Fruit fly (Drosophila melanogaster): ENCODE data around the gene CG3437.

CG3437 gene

dm6 chr3L:9432810-9433587 is 24.5 kb downstream of the CG3437 start:
- no peak for TF ChIP-seq Mnt (GFP tag; optimal IDR thresholded peaks at IDR 0.05)
- TF ChIP-seq Crg-1 (GFP tag; optimal IDR thresholded peaks at IDR 0.05): peak; percentile 11
- peak; percentile 25 for TF ChIP-seq cic (GFP tag; optimal IDR thresholded peaks at IDR 0.05)

- TF ChIP-seq cic (GFP tag; optimal IDR thresholded peaks at IDR 0.05) (no peak), CG14711 (tag; optimal IDR thresholded peaks at IDR 0.05) (no peak), CG7045 (GFP tag; optimal IDR thresholded peaks at IDR 0.05) (no peak), CG5204 (GFP tag; optimal IDR thresholded peaks at IDR 0.05) (no peak), toe (GFP tag; optimal IDR thresholded peaks at IDR 0.05) (no peak), Crg-1 (GFP tag; optimal IDR thresholded peaks at IDR 0.05) (no peak), pad (GFP tag; optimal IDR thresholded peaks at IDR 0.05) (no peak), CG12768 (GFP tag; optimal IDR thresholded peaks at IDR 0.05) (no peak), Mnt (GFP tag; optimal IDR thresholded peaks at IDR 0.05) (no peak), tj (GFP tag; optimal IDR thresholded peaks at IDR 0.05) (no peak), ovo (GFP tag; optimal IDR thresholded peaks at IDR 0.05) (no peak), Hr96 (GFP tag; optimal IDR thresholded peaks at IDR 0.05) (no peak), CG11617 (GFP tag; optimal IDR thresholded peaks at IDR 0.05) (no peak), cnc (optimal IDR thresholded peaks at IDR 0.05) (no peak), kay (GFP tag; ENCODE audit: borderline replicate concordance) (no peak), bab1 (GFP tag; optimal IDR thresholded peaks at IDR 0.05) (no peak), CG7101 (tag; optimal IDR thresholded peaks at IDR 0.05) (no peak), CG33017 (tag; optimal IDR thresholded peaks at IDR 0.05) (no peak), Clk (GFP tag; optimal IDR thresholded peaks at IDR 0.05) (no peak)
Observed at dm6 chr3L:9431848-9432623, 25.4 kb downstream of the CG3437 start.

- TF ChIP-seq CG1620 (GFP tag; optimal IDR thresholded peaks at IDR 0.05): no peak
- peak; percentile 34 for TF ChIP-seq CG12768 (GFP tag; optimal IDR thresholded peaks at IDR 0.05)
Observed at dm6 chr3L:9430608-9430952, 26.9 kb downstream of the CG3437 start.

DNA sequence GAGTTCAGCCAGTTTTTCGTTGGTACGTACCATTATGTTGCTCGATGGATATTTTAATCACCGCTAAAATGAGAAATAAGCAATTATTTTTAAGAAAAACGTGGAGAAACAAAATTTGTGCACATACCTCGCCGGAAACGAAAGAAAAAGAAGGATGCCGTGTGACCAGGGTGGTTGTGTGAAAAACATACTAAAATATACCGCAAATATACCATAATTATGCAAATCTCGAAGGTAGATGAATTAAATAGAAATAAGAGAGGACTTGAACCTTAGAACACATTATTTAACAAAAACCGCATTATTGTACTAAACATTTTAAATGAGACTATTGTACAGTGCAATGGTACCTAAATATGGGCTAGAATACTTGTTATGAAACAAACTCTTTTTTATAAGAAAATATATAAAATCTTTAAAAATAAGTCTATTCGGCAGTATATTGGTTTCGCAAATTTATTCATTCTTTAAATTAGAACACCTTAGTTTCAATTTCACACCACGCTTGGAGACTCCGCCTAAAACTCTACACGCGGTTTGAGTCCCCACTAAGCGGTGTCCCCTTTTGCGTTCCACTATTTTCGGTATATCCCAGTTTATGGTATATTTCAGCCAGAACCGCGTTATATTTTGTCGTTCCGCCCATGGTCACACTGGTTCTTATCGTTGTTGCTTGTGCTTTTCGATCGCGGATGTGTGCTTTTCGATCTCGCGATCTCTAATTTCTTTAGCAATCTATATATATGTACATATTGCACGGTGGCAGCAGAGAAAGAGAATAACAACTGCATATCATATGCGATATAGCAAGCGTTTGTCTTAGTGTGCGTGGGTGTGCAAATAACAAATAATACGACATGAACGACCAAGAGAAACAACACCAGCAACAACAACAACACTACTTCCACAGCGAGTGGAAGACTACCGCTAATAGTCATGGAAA is 27.5 kb downstream of the CG3437 start, which contains the start of the genes RpS17 and MTF-1:
RpS17 (minus strand) TSS at position 157 of the 943 bp plus-strand sequence.
MTF-1 (plus strand) TSS at position 648 of the 943 bp plus-strand sequence.
- peak; percentile 19 for TF ChIP-seq ovo (GFP tag; optimal IDR thresholded peaks at IDR 0.05)
- TF ChIP-seq kay (GFP tag; ENCODE audit: borderline replicate concordance): no peak
- TF ChIP-seq toe (GFP tag; optimal IDR thresholded peaks at IDR 0.05): no peak
- peak; percentile 1 for TF ChIP-seq Clk (GFP tag; optimal IDR thresholded peaks at IDR 0.05)
- peak; percentile 87 for TF ChIP-seq Mnt (GFP tag; optimal IDR thresholded peaks at IDR 0.05)
- peak; percentile 73 for TF ChIP-seq CG11617 (GFP tag; optimal IDR thresholded peaks at IDR 0.05)
- TF ChIP-seq cic (GFP tag; optimal IDR thresholded peaks at IDR 0.05): peak; percentile 48
- TF ChIP-seq CG14711 (tag; optimal IDR thresholded peaks at IDR 0.05): peak; percentile 50
- no peak for TF ChIP-seq CG5204 (GFP tag; optimal IDR thresholded peaks at IDR 0.05)
- peak; percentile 66 for TF ChIP-seq CG7101 (tag; optimal IDR thresholded peaks at IDR 0.05)
- peak; percentile 61 for TF ChIP-seq CG1620 (GFP tag; optimal IDR thresholded peaks at IDR 0.05)
- peak; percentile 24 for TF ChIP-seq pad (GFP tag; optimal IDR thresholded peaks at IDR 0.05)
- TF ChIP-seq bab1 (GFP tag; optimal IDR thresholded peaks at IDR 0.05): peak; percentile 70
- peak; percentile 27 for TF ChIP-seq tj (GFP tag; optimal IDR thresholded peaks at IDR 0.05)
- peak; percentile 33 for TF ChIP-seq Crg-1 (GFP tag; optimal IDR thresholded peaks at IDR 0.05)
- TF ChIP-seq CG7045 (GFP tag; optimal IDR thresholded peaks at IDR 0.05): peak; percentile 15
- peak; percentile 40 for TF ChIP-seq Hr96 (GFP tag; optimal IDR thresholded peaks at IDR 0.05)
- TF ChIP-seq cnc (optimal IDR thresholded peaks at IDR 0.05): no peak
- TF ChIP-seq CG12768 (GFP tag; optimal IDR thresholded peaks at IDR 0.05): peak; percentile 47
- peak; percentile 51 for TF ChIP-seq CG33017 (tag; optimal IDR thresholded peaks at IDR 0.05)

dm6 chr3L:9426656-9427294 is 30.7 kb downstream of the CG3437 start, which contains the start of the genes Atat and Shc:
TSS of gene Atat (minus strand) at chr3L:9426758.
TSS of gene Shc (plus strand) at chr3L:9427010.
- peak; percentile 99 for TF ChIP-seq bab1 (GFP tag; optimal IDR thresholded peaks at IDR 0.05)
- peak; percentile 95 for TF ChIP-seq pad (GFP tag; optimal IDR thresholded peaks at IDR 0.05)
- TF ChIP-seq Hr96 (GFP tag; optimal IDR thresholded peaks at IDR 0.05): peak; percentile 100
- TF ChIP-seq CG5204 (GFP tag; optimal IDR thresholded peaks at IDR 0.05): no peak
- TF ChIP-seq tj (GFP tag; optimal IDR thresholded peaks at IDR 0.05): peak; percentile 89
- peak; percentile 97 for TF ChIP-seq CG11617 (GFP tag; optimal IDR thresholded peaks at IDR 0.05)
- TF ChIP-seq kay (GFP tag; ENCODE audit: borderline replicate concordance): peak; percentile 97
- peak; percentile 94 for TF ChIP-seq Mnt (GFP tag; optimal IDR thresholded peaks at IDR 0.05)
- peak; percentile 98 for TF ChIP-seq CG7045 (GFP tag; optimal IDR thresholded peaks at IDR 0.05)
- TF ChIP-seq Crg-1 (GFP tag; optimal IDR thresholded peaks at IDR 0.05): peak; percentile 99
- peak; percentile 97 for TF ChIP-seq CG33017 (tag; optimal IDR thresholded peaks at IDR 0.05)
- TF ChIP-seq CG1620 (GFP tag; optimal IDR thresholded peaks at IDR 0.05): peak; percentile 100
- peak; percentile 99 for TF ChIP-seq Clk (GFP tag; optimal IDR thresholded peaks at IDR 0.05)
- peak; percentile 89 for TF ChIP-seq cic (GFP tag; optimal IDR thresholded peaks at IDR 0.05)
- TF ChIP-seq CG7101 (tag; optimal IDR thresholded peaks at IDR 0.05): peak; percentile 99
- TF ChIP-seq CG14711 (tag; optimal IDR thresholded peaks at IDR 0.05): peak; percentile 95
- TF ChIP-seq cnc (optimal IDR thresholded peaks at IDR 0.05): no peak
- TF ChIP-seq ovo (GFP tag; optimal IDR thresholded peaks at IDR 0.05): peak; percentile 96
- TF ChIP-seq CG12768 (GFP tag; optimal IDR thresholded peaks at IDR 0.05): peak; percentile 99
- peak; percentile 100 for TF ChIP-seq toe (GFP tag; optimal IDR thresholded peaks at IDR 0.05)

All from whole organism, adult.